Fruit fly (Drosophila melanogaster): ENCODE data around the gene t-cup.
A peak's percentile ranks its signal among the peaks of the same experiment; 100 is the strongest.

Gene t-cup

DNA sequence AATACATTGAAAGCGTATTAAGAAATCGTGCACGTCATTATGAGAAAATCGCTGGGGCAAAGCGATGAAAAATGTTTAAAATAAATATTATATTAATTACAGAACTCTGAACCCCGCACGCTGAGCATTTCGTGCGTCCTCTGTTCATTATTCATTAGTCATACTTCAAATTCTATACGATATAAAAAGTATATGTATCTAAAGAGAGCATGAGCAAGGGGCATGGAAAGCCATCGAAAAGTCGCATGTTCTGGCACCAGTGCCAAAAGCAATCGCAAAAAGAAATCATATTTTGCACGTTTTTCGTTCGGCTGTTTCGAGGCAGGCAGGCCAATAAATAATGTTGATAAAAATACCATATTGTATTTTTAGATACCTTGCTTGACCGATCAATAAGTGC lies 37.9 kb downstream of the t-cup start:
- TF ChIP-seq kay (GFP tag; ENCODE audit: borderline replicate concordance) (peak; percentile 76), CG12768 (GFP tag; optimal IDR thresholded peaks at IDR 0.05) (no peak)

dm6 chr2L:12457715-12458114 lies 39.4 kb downstream of the t-cup start:
- TF ChIP-seq Clk (GFP tag; optimal IDR thresholded peaks at IDR 0.05) = no peak

dm6 chr2L:12457201-12457600 lies 39.9 kb downstream of the t-cup start:
- TF ChIP-seq Crg-1 (GFP tag; optimal IDR thresholded peaks at IDR 0.05) (no peak), cnc (optimal IDR thresholded peaks at IDR 0.05) (no peak), CG7045 (GFP tag; optimal IDR thresholded peaks at IDR 0.05) (no peak), CG14711 (tag; optimal IDR thresholded peaks at IDR 0.05) (no peak), cic (GFP tag; optimal IDR thresholded peaks at IDR 0.05) (peak; percentile 47), Clk (GFP tag; optimal IDR thresholded peaks at IDR 0.05) (no peak), tj (GFP tag; optimal IDR thresholded peaks at IDR 0.05) (no peak), CG12768 (GFP tag; optimal IDR thresholded peaks at IDR 0.05) (peak; percentile 53), CG33017 (tag; optimal IDR thresholded peaks at IDR 0.05) (no peak), CG7101 (tag; optimal IDR thresholded peaks at IDR 0.05) (peak; percentile 2), bab1 (GFP tag; optimal IDR thresholded peaks at IDR 0.05) (no peak), ovo (GFP tag; optimal IDR thresholded peaks at IDR 0.05) (no peak), Mnt (GFP tag; optimal IDR thresholded peaks at IDR 0.05) (no peak), CG1620 (GFP tag; optimal IDR thresholded peaks at IDR 0.05) (no peak), Hr96 (GFP tag; optimal IDR thresholded peaks at IDR 0.05) (no peak), CG11617 (GFP tag; optimal IDR thresholded peaks at IDR 0.05) (no peak), kay (GFP tag; ENCODE audit: borderline replicate concordance) (peak; percentile 13), CG5204 (GFP tag; optimal IDR thresholded peaks at IDR 0.05) (no peak), pad (GFP tag; optimal IDR thresholded peaks at IDR 0.05) (no peak), toe (GFP tag; optimal IDR thresholded peaks at IDR 0.05) (no peak)

DNA sequence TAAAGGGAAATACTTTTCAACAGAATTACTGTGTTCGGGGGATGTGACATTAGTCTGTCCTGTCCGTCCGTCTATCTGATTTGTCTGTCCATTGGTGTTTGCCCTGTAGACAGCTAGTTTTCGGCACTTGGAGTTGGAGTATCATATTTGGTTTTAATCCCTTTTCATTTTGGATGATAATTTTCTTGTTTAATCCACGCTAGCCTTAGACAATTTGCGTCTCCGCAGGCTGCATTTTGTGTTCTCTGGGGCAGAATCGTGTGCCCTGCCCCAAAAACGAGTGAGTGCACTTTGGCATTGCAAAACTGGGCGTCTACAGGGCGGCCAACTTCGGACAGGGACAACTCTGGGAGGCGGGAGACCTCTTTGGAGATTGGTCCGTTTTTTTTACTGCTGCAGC lies 41.4 kb downstream of the t-cup start:
- TF ChIP-seq pad (GFP tag; optimal IDR thresholded peaks at IDR 0.05) = no peak
- TF ChIP-seq CG11617 (GFP tag; optimal IDR thresholded peaks at IDR 0.05) = no peak
- no peak for TF ChIP-seq Mnt (GFP tag; optimal IDR thresholded peaks at IDR 0.05)
- TF ChIP-seq bab1 (GFP tag; optimal IDR thresholded peaks at IDR 0.05) = no peak
- no peak for TF ChIP-seq CG33017 (tag; optimal IDR thresholded peaks at IDR 0.05)
- TF ChIP-seq toe (GFP tag; optimal IDR thresholded peaks at IDR 0.05) = no peak
- no peak for TF ChIP-seq CG12768 (GFP tag; optimal IDR thresholded peaks at IDR 0.05)
- no peak for TF ChIP-seq CG5204 (GFP tag; optimal IDR thresholded peaks at IDR 0.05)
- no peak for TF ChIP-seq CG1620 (GFP tag; optimal IDR thresholded peaks at IDR 0.05)
- TF ChIP-seq CG7101 (tag; optimal IDR thresholded peaks at IDR 0.05) = no peak
- no peak for TF ChIP-seq CG14711 (tag; optimal IDR thresholded peaks at IDR 0.05)
- no peak for TF ChIP-seq cic (GFP tag; optimal IDR thresholded peaks at IDR 0.05)
- TF ChIP-seq CG7045 (GFP tag; optimal IDR thresholded peaks at IDR 0.05) = no peak
- TF ChIP-seq ovo (GFP tag; optimal IDR thresholded peaks at IDR 0.05) = no peak
- no peak for TF ChIP-seq tj (GFP tag; optimal IDR thresholded peaks at IDR 0.05)
- no peak for TF ChIP-seq cnc (optimal IDR thresholded peaks at IDR 0.05)

dm6 chr2L:12455049-12455448 lies 42.1 kb downstream of the t-cup start:
- TF ChIP-seq cic (GFP tag; optimal IDR thresholded peaks at IDR 0.05) = peak; percentile 52
- peak; percentile 16 for TF ChIP-seq bab1 (GFP tag; optimal IDR thresholded peaks at IDR 0.05)
- TF ChIP-seq CG12768 (GFP tag; optimal IDR thresholded peaks at IDR 0.05) = no peak

dm6 chr2L:12453192-12453800 lies 43.8 kb downstream of the t-cup start, which contains the start of gene CG5418:
TSS of gene CG5418 (minus strand) at chr2L:12453242.
- TF ChIP-seq CG7045 (GFP tag; optimal IDR thresholded peaks at IDR 0.05) (no peak), kay (GFP tag; ENCODE audit: borderline replicate concordance) (no peak), CG12768 (GFP tag; optimal IDR thresholded peaks at IDR 0.05) (no peak), CG33017 (tag; optimal IDR thresholded peaks at IDR 0.05) (no peak)

dm6 chr2L:12448082-12448621 lies 49.0 kb downstream of the t-cup start, which contains the start of the genes CG5421 and Oatp33Eb:
TSS of gene CG5421 (minus strand) at chr2L:12448132.
TSS of gene Oatp33Eb (plus strand) at chr2L:12448484.
- no peak for TF ChIP-seq Clk (GFP tag; optimal IDR thresholded peaks at IDR 0.05)
- TF ChIP-seq CG7101 (tag; optimal IDR thresholded peaks at IDR 0.05) = no peak
- TF ChIP-seq ovo (GFP tag; optimal IDR thresholded peaks at IDR 0.05) = no peak
- TF ChIP-seq toe (GFP tag; optimal IDR thresholded peaks at IDR 0.05) = no peak
- TF ChIP-seq CG5204 (GFP tag; optimal IDR thresholded peaks at IDR 0.05) = no peak
- no peak for TF ChIP-seq bab1 (GFP tag; optimal IDR thresholded peaks at IDR 0.05)
- no peak for TF ChIP-seq tj (GFP tag; optimal IDR thresholded peaks at IDR 0.05)
- peak; percentile 72 for TF ChIP-seq cic (GFP tag; optimal IDR thresholded peaks at IDR 0.05)
- TF ChIP-seq pad (GFP tag; optimal IDR thresholded peaks at IDR 0.05) = no peak
- peak; percentile 44 for TF ChIP-seq CG11617 (GFP tag; optimal IDR thresholded peaks at IDR 0.05)
- TF ChIP-seq CG33017 (tag; optimal IDR thresholded peaks at IDR 0.05) = peak; percentile 73
- peak; percentile 5 for TF ChIP-seq kay (GFP tag; ENCODE audit: borderline replicate concordance)
- TF ChIP-seq Hr96 (GFP tag; optimal IDR thresholded peaks at IDR 0.05) = no peak
- no peak for TF ChIP-seq Crg-1 (GFP tag; optimal IDR thresholded peaks at IDR 0.05)
- TF ChIP-seq CG12768 (GFP tag; optimal IDR thresholded peaks at IDR 0.05) = peak; percentile 22
- peak; percentile 37 for TF ChIP-seq Mnt (GFP tag; optimal IDR thresholded peaks at IDR 0.05)

All from whole organism, adult.